Fruit fly (Drosophila melanogaster) whole organism, embryonic: ENCODE results near the gene sni.
A peak's percentile ranks its signal among the peaks of the same experiment; 100 is the strongest.

Source experiments
- Bteb2 ChIP-seq: fragments of 200-800 bp; sonication (Bioruptor generic); optimal IDR thresholded peaks from 2 replicates; lab custom pipeline; 2016; ENCODE audit warnings: missing biosample characterization, missing genetic modification characterization
- CG11456 ChIP-seq: fragments of 200-800 bp; sonication (Bioruptor generic); IDR thresholded peaks from 3 replicates; pipeline ENCODE4 v1.3.6; 2022; ENCODE audit warnings: missing biosample characterization, missing genetic modification characterization
- CG11504 ChIP-seq: fragments of 200-800 bp; sonication (Bioruptor generic); optimal IDR thresholded peaks from 3 replicates; lab custom pipeline; 2019; ENCODE audit warnings: missing biosample characterization, mild to moderate bottlenecking, missing genetic modification characterization, moderate library complexity
- CG12104 ChIP-seq: fragments of 200-800 bp; sonication (Bioruptor generic); optimal IDR thresholded peaks from 3 replicates; lab custom pipeline; 2016; ENCODE audit warnings: missing biosample characterization, missing genetic modification characterization
- CG13775 ChIP-seq: fragments of 200-800 bp; sonication (Bioruptor generic); optimal IDR thresholded peaks from 3 replicates; lab custom pipeline; 2017; ENCODE audit warnings: missing biosample characterization, mild to moderate bottlenecking, missing genetic modification characterization
- CG14667 ChIP-seq: fragments of 200-800 bp; sonication (Bioruptor generic); IDR thresholded peaks from 2 replicates; pipeline ENCODE4 v1.3.6; 2022; ENCODE audit warnings: missing biosample characterization, missing genetic modification characterization
- CG14860 ChIP-seq: fragments of 200-800 bp; sonication (Bioruptor generic); IDR thresholded peaks from 3 replicates; pipeline ENCODE4 v1.3.6; 2022; ENCODE audit warnings: missing biosample characterization, missing genetic modification characterization; ENCODE audit not compliant: partially characterized antibody
- CG15011 ChIP-seq: fragments of 200-800 bp; sonication (Bioruptor generic); optimal IDR thresholded peaks from 3 replicates; lab custom pipeline; 2018; ENCODE audit warnings: missing biosample characterization, mild to moderate bottlenecking, missing genetic modification characterization
- CG17359 ChIP-seq: fragments of 200-800 bp; sonication (Bioruptor generic); optimal IDR thresholded peaks from 3 replicates; lab custom pipeline; 2018; ENCODE audit warnings: missing biosample characterization, mild to moderate bottlenecking, missing genetic modification characterization, moderate library complexity
- CG18262 ChIP-seq: fragments of 200-800 bp; optimal IDR thresholded peaks from 3 replicates; lab custom pipeline; 2019; ENCODE audit warnings: missing biosample characterization, mild to moderate bottlenecking, missing genetic modification characterization, moderate library complexity
- CG2116 ChIP-seq: fragments of 200-800 bp; sonication (Bioruptor generic); optimal IDR thresholded peaks from 3 replicates; lab custom pipeline; 2018; ENCODE audit warnings: missing biosample characterization, mild to moderate bottlenecking, missing genetic modification characterization
- CG2712 ChIP-seq: fragments of 200-800 bp; optimal IDR thresholded peaks from 3 replicates; lab custom pipeline; 2019; ENCODE audit warnings: missing biosample characterization, mild to moderate bottlenecking, missing genetic modification characterization, moderate library complexity
- CG32772 ChIP-seq: fragments of 200-800 bp; sonication (Bioruptor generic); IDR thresholded peaks from 2 replicates; pipeline ENCODE4 v1.3.6; 2022; ENCODE audit warnings: missing biosample characterization, missing genetic modification characterization
- CG5180 ChIP-seq: fragments of 200-800 bp; sonication (Bioruptor generic); optimal IDR thresholded peaks from 3 replicates; lab custom pipeline; 2017; ENCODE audit warnings: missing biosample characterization, missing genetic modification characterization, mild to moderate bottlenecking, moderate library complexity, missing genetic modification reagents
- CG6254 ChIP-seq: fragments of 200-800 bp; sonication (Bioruptor generic); optimal IDR thresholded peaks from 3 replicates; lab custom pipeline; 2017; ENCODE audit warnings: mild to moderate bottlenecking, missing biosample characterization, missing genetic modification reagents, missing genetic modification characterization
- CG6765 ChIP-seq: fragments of 200-800 bp; sonication (Bioruptor generic); optimal IDR thresholded peaks from 3 replicates; lab custom pipeline; 2017; ENCODE audit warnings: missing biosample characterization, mild to moderate bottlenecking, missing genetic modification characterization
- CG7963 ChIP-seq: fragments of 200-800 bp; sonication (Bioruptor generic); IDR thresholded peaks from 3 replicates; pipeline ENCODE4 v1.3.6; 2022; ENCODE audit warnings: missing biosample characterization, missing genetic modification characterization; ENCODE audit not compliant: partially characterized antibody
- CG8359 ChIP-seq: fragments of 200-800 bp; sonication (Bioruptor generic); optimal IDR thresholded peaks from 2 replicates; lab custom pipeline; 2017; ENCODE audit warnings: missing biosample characterization, mild to moderate bottlenecking, missing genetic modification characterization, borderline replicate concordance
- Dfd ChIP-seq, 2 experiments: fragments of >200 bp; optimal IDR thresholded peaks; 2 replicates each; lab custom pipeline; 2017; ENCODE audit warnings: missing biosample characterization in 2 of 2, missing genetic modification characterization in 2 of 2
- Dip3 ChIP-seq: fragments of 200-800 bp; sonication (Bioruptor generic); optimal IDR thresholded peaks from 3 replicates; lab custom pipeline; 2016; ENCODE audit warnings: missing biosample characterization, missing genetic modification characterization
- Doc2 ChIP-seq: fragments of 200-800 bp; sonication (Bioruptor generic); IDR thresholded peaks from 2 replicates; pipeline ENCODE4 v1.3.6; 2022; ENCODE audit warnings: missing biosample characterization, missing genetic modification characterization
- Lim3 ChIP-seq: fragments of 200-800 bp; sonication (Bioruptor generic); IDR thresholded peaks from 2 replicates; pipeline ENCODE4 v1.3.6; 2022; ENCODE audit warnings: missing biosample characterization, missing genetic modification characterization
- Ptx1 ChIP-seq: fragments of 200-800 bp; sonication (Bioruptor generic); IDR thresholded peaks from 2 replicates; pipeline ENCODE4 v1.3.6; 2022; ENCODE audit warnings: missing biosample characterization, missing genetic modification characterization
- Sox102F ChIP-seq: fragments of 200-800 bp; sonication (Bioruptor generic); optimal IDR thresholded peaks from 2 replicates; lab custom pipeline; 2018; ENCODE audit warnings: missing biosample characterization, mild to moderate bottlenecking, missing genetic modification characterization, moderate library complexity
- Sry-δ ChIP-seq: fragments of 200-800 bp; sonication (Bioruptor generic); optimal IDR thresholded peaks from 2 replicates; lab custom pipeline; 2016; ENCODE audit warnings: missing biosample characterization, missing genetic modification characterization
- Xrp1 ChIP-seq: fragments of 200-800 bp; sonication (Bioruptor generic); IDR thresholded peaks from 2 replicates; pipeline ENCODE4 v1.3.6; 2022; ENCODE audit warnings: missing biosample characterization, missing genetic modification characterization
- ase ChIP-seq: fragments of 200-800 bp; sonication (Bioruptor generic); IDR thresholded peaks from 3 replicates; pipeline ENCODE4 v1.3.6; 2022; ENCODE audit warnings: missing biosample characterization, missing genetic modification characterization
- ash1 ChIP-seq: fragments of 200-800 bp; sonication (Bioruptor generic); optimal IDR thresholded peaks from 2 replicates; lab custom pipeline; 2018; ENCODE audit warnings: missing biosample characterization, mild to moderate bottlenecking, missing genetic modification characterization
- chif ChIP-seq, 2 experiments: fragments of 200-800 bp; sonication (Bioruptor generic); optimal IDR thresholded peaks; 3 replicates each; lab custom pipeline; 2016; ENCODE audit warnings: missing biosample characterization in 2 of 2, missing genetic modification characterization in 2 of 2
- crol ChIP-seq: fragments of 200-800 bp; sonication (Bioruptor generic); IDR thresholded peaks from 2 replicates; pipeline ENCODE4 v1.3.6; 2022; ENCODE audit warnings: missing biosample characterization, missing genetic modification characterization
- dan ChIP-seq: fragments of 200-800 bp; sonication (Bioruptor generic); IDR thresholded peaks from 2 replicates; pipeline ENCODE4 v1.3.6; 2022; ENCODE audit warnings: missing biosample characterization, missing genetic modification characterization
- danr ChIP-seq: fragments of 200-800 bp; sonication (Bioruptor generic); IDR thresholded peaks from 2 replicates; pipeline ENCODE4 v1.3.6; 2022; ENCODE audit warnings: missing biosample characterization, missing genetic modification characterization
- dmrt99B ChIP-seq: fragments of 200-800 bp; sonication (Bioruptor generic); optimal IDR thresholded peaks from 2 replicates; lab custom pipeline; 2018; ENCODE audit warnings: missing biosample characterization, mild to moderate bottlenecking, missing genetic modification characterization, moderate library complexity
- ewg ChIP-seq: fragments of 200-800 bp; sonication (Bioruptor generic); optimal IDR thresholded peaks from 3 replicates; lab custom pipeline; 2017; ENCODE audit warnings: mild to moderate bottlenecking, missing biosample characterization, missing genetic modification reagents, missing genetic modification characterization
- eyg ChIP-seq: fragments of 200-800 bp; sonication (Bioruptor generic); optimal IDR thresholded peaks from 3 replicates; lab custom pipeline; 2016; ENCODE audit warnings: missing biosample characterization, missing genetic modification characterization
- gem ChIP-seq: fragments of 200-800 bp; sonication (Bioruptor generic); optimal IDR thresholded peaks from 2 replicates; lab custom pipeline; 2019; ENCODE audit warnings: missing biosample characterization, mild to moderate bottlenecking, missing genetic modification characterization, moderate library complexity
- jumu ChIP-seq: fragments of 200-800 bp; sonication (Bioruptor generic); optimal IDR thresholded peaks from 3 replicates; lab custom pipeline; 2016; ENCODE audit warnings: missing biosample characterization, missing genetic modification characterization
- kah ChIP-seq: fragments of 200-800 bp; sonication (Bioruptor generic); optimal IDR thresholded peaks from 2 replicates; lab custom pipeline; 2018; ENCODE audit warnings: missing biosample characterization, mild to moderate bottlenecking, missing genetic modification characterization
- kni ChIP-seq: fragments of 200-800 bp; sonication (Bioruptor generic); optimal IDR thresholded peaks from 3 replicates; lab custom pipeline; 2017; ENCODE audit warnings: mild to moderate bottlenecking, missing biosample characterization, missing genetic modification reagents, missing genetic modification characterization
- nmo ChIP-seq: fragments of 200-800 bp; sonication (Bioruptor generic); optimal IDR thresholded peaks from 2 replicates; lab custom pipeline; 2018; ENCODE audit warnings: missing biosample characterization, mild to moderate bottlenecking, missing genetic modification characterization, moderate library complexity
- oc ChIP-seq: fragments of 200-800 bp; sonication (Bioruptor generic); optimal IDR thresholded peaks from 2 replicates; lab custom pipeline; 2018; ENCODE audit warnings: missing biosample characterization, mild to moderate bottlenecking, missing genetic modification characterization, moderate library complexity
- odd ChIP-seq: fragments of 200-800 bp; sonication (Bioruptor generic); optimal IDR thresholded peaks from 2 replicates; lab custom pipeline; 2017; ENCODE audit warnings: missing biosample characterization, mild to moderate bottlenecking, missing genetic modification characterization
- otp ChIP-seq: fragments of 200-800 bp; sonication (Bioruptor generic); IDR thresholded peaks from 3 replicates; pipeline ENCODE4, ENCODE4 v1.3.6; 2022; ENCODE audit warnings: missing biosample characterization, missing genetic modification characterization
- ro ChIP-seq: fragments of 200-800 bp; sonication (Bioruptor generic); IDR thresholded peaks from 2 replicates; pipeline ENCODE4 v1.3.6; 2022; ENCODE audit warnings: missing biosample characterization, missing genetic modification characterization
- sc ChIP-seq, 3 experiments: fragments of >200 bp in 2 of 3; fragments of 200-800 bp in 1 of 3; sonication (Bioruptor generic) in 1 of 3; optimal IDR thresholded peaks; 2 replicates in 2 of 3; 3 replicates in 1 of 3; lab custom pipeline; 2017; ENCODE audit warnings: mild to moderate bottlenecking in 1 of 3, missing biosample characterization in 1 of 3, missing genetic modification characterization in 1 of 3, missing genetic modification reagents in 1 of 3
- slbo ChIP-seq: fragments of 200-800 bp; sonication (Bioruptor generic); IDR thresholded peaks from 2 replicates; pipeline ENCODE4 v1.3.6; 2022; ENCODE audit warnings: missing biosample characterization, missing genetic modification characterization
- tgo ChIP-seq: fragments of 200-800 bp; sonication (Bioruptor generic); IDR thresholded peaks from 3 replicates; pipeline ENCODE4 v1.3.6; 2022; ENCODE audit warnings: missing biosample characterization, missing genetic modification characterization
- zfh2 ChIP-seq: fragments of 200-800 bp; sonication (Bioruptor generic); optimal IDR thresholded peaks from 2 replicates; lab custom pipeline; 2016; ENCODE audit warnings: missing biosample characterization, missing genetic modification characterization

sni gene

dm6 chrX:8205625-8206252, 38.1 kb downstream of the sni start (continued):
- TF ChIP-seq Ptx1 (GFP tag; lab: Robert Waterston, UW) (peak; percentile 59), crol (GFP tag; lab: Robert Waterston, UW) (no peak), CG18262 (peak; percentile 52), Sry-δ (GFP tag; lab: Kevin White, UChicago) (no peak), Sox102F (peak; percentile 79), CG17359 (tag; lab: Kevin White, UChicago) (peak; percentile 75), kah (GFP tag; lab: Kevin White, UChicago) (no peak), Doc2 (GFP tag; lab: Robert Waterston, UW) (no peak), CG6765 (GFP tag; lab: Kevin White, UChicago) (no peak), CG2116 (GFP tag; lab: Kevin White, UChicago) (no peak), CG32772 (GFP tag; lab: Robert Waterston, UW) (no peak), CG15011 (GFP tag; lab: Kevin White, UChicago) (no peak), ase (GFP tag; lab: Robert Waterston, UW) (peak; percentile 29; the same call in 1 of the 3 replicates), oc (peak; percentile 39), CG6254 (GFP tag; lab: Kevin White, UChicago) (no peak), nmo (GFP tag; lab: Kevin White, UChicago) (peak; percentile 43), dmrt99B (tag; lab: Kevin White, UChicago) (peak; percentile 85), kni (GFP tag; lab: Kevin White, UChicago) (no peak), ro (GFP tag; lab: Robert Waterston, UW) (no peak), Xrp1 (GFP tag; lab: Robert Waterston, UW) (peak; percentile 52; the same call in 1 of the 2 replicates), tgo (GFP tag; lab: Robert Waterston, UW) (peak; percentile 60), Lim3 (GFP tag; lab: Robert Waterston, UW) (no peak), Dfd (GFP tag; optimal IDR thresholded peaks at IDR 0.05; lab: Kevin White, UChicago) (no peak), CG12104 (GFP tag; lab: Kevin White, UChicago) (no peak), Dip3 (GFP tag; lab: Kevin White, UChicago) (no peak), slbo (peak; percentile 39), Bteb2 (GFP tag; lab: Kevin White, UChicago) (no peak), chif (GFP tag; optimal IDR thresholded peaks at IDR 0.05; lab: Kevin White, UChicago) (no peak), dan (GFP tag; lab: Robert Waterston, UW) (no peak), otp (GFP tag; lab: Robert Waterston, UW) (no peak), gem (peak; percentile 73), CG11504 (peak; percentile 87), CG5180 (GFP tag; lab: Kevin White, UChicago) (no peak), danr (no peak), CG2712 (tag; lab: Kevin White, UChicago) (peak; percentile 48), CG7963 (GFP tag; lab: Robert Waterston, UW) (no peak), CG8359 (GFP tag; lab: Kevin White, UChicago) (no peak), zfh2 (GFP tag; lab: Kevin White, UChicago) (no peak), CG14667 (GFP tag; lab: Robert Waterston, UW) (peak; percentile 28; the same call in 1 of the 2 replicates), CG13775 (no peak), CG11456 (no peak), ewg (no peak), eyg (no peak), CG14860 (no peak), jumu (GFP tag; lab: Kevin White, UChicago) (no peak), ash1 (no peak), sc (optimal IDR thresholded peaks at IDR 0.05; lab: Kevin White, UChicago) (no peak), sc (GFP tag; optimal IDR thresholded peaks at IDR 0.05; lab: Kevin White, UChicago) (no peak), odd (GFP tag; lab: Kevin White, UChicago) (no peak)
